Fruit fly (Drosophila melanogaster): Measurements from ENCODE around the gene GILT1.

Gene GILT1

dm6 chr3R:13433623-13434022 lies 32.0 kb upstream of the GILT1 start (continued):
- TF ChIP-seq run (tag; optimal IDR thresholded peaks at IDR 0.05) (peak; percentile 72), CG13296 (GFP tag; optimal IDR thresholded peaks at IDR 0.05) (peak; percentile 88), Scr (GFP tag; IDR thresholded peaks at IDR 0.05; ENCODE audit: partially characterized antibody) (no peak), CG6791 (GFP tag; IDR thresholded peaks at IDR 0.05; ENCODE audit: partially characterized antibody) (no peak), Awh (GFP tag; IDR thresholded peaks at IDR 0.05) (peak; percentile 69), H15 (GFP tag; IDR thresholded peaks at IDR 0.05) (peak; percentile 62; the same call in 1 of the 3 replicates), CG2875 (GFP tag; optimal IDR thresholded peaks at IDR 0.05) (peak; percentile 74), cwo (GFP tag; optimal IDR thresholded peaks at IDR 0.05) (peak; percentile 44), Tbp (GFP tag; optimal IDR thresholded peaks at IDR 0.05) (no peak), CG9817 (tag; optimal IDR thresholded peaks at IDR 0.05) (peak; percentile 76), GATAe (GFP tag; conservative IDR thresholded peaks at IDR 0.05) (no peak), jing (GFP tag; optimal IDR thresholded peaks at IDR 0.05) (peak; percentile 71), yki (optimal IDR thresholded peaks at IDR 0.05) (no peak), H2.0 (GFP tag; IDR thresholded peaks at IDR 0.05) (peak; percentile 83), Atf3 (GFP tag; optimal IDR thresholded peaks at IDR 0.05) (no peak), tx (GFP tag; optimal IDR thresholded peaks at IDR 0.05) (peak; percentile 34), Usf (GFP tag; optimal IDR thresholded peaks at IDR 0.05) (peak; percentile 45), Asciz (GFP tag; optimal IDR thresholded peaks at IDR 0.05) (peak; percentile 75), CG3995 (GFP tag; optimal IDR thresholded peaks at IDR 0.05) (peak; percentile 35), Mad (GFP tag; optimal IDR thresholded peaks at IDR 0.05) (peak; percentile 51), sens-2 (GFP tag; IDR thresholded peaks at IDR 0.05) (peak; percentile 61; the same call in 1 of the 2 replicates), hbn (GFP tag; IDR thresholded peaks at IDR 0.05; ENCODE audit: partially characterized antibody) (no peak), CG18599 (GFP tag; optimal IDR thresholded peaks at IDR 0.05) (peak; percentile 64), NFAT (GFP tag; IDR thresholded peaks at IDR 0.05) (0 out of 2 replicates have a peak, but pooled peaks have one; percentile 12), nom (GFP tag; optimal IDR thresholded peaks at IDR 0.05) (peak; percentile 54), MBD-R2 (GFP tag; IDR thresholded peaks at IDR 0.05) (peak; percentile 9; the same call in 1 of the 2 replicates), Xrp1 (GFP tag; IDR thresholded peaks at IDR 0.05) (peak; percentile 84), CG8290 (GFP tag; optimal IDR thresholded peaks at IDR 0.05) (peak; percentile 41), CG8290 (tag; optimal IDR thresholded peaks at IDR 0.05) (peak in 1 of 2 experiments; percentile 72), CG16863 (GFP tag; optimal IDR thresholded peaks at IDR 0.05) (peak; percentile 47), C15 (GFP tag; IDR thresholded peaks at IDR 0.05) (no peak), CG15479 (GFP tag; optimal IDR thresholded peaks at IDR 0.05) (no peak), Hr3 (GFP tag; optimal IDR thresholded peaks at IDR 0.05) (peak; percentile 66), YL-1 (GFP tag; optimal IDR thresholded peaks at IDR 0.05) (peak; percentile 46), lilli (GFP tag; optimal IDR thresholded peaks at IDR 0.05) (peak; percentile 75), sob (GFP tag; IDR thresholded peaks at IDR 0.05) (peak; percentile 63), CG7271 (tag; optimal IDR thresholded peaks at IDR 0.05) (peak; percentile 70), twi (tag; optimal IDR thresholded peaks at IDR 0.05) (peak; percentile 75), Optix (GFP tag; IDR thresholded peaks at IDR 0.05) (no peak), PHDP (tag; optimal IDR thresholded peaks at IDR 0.05) (peak; percentile 96), Meics (GFP tag; optimal IDR thresholded peaks at IDR 0.05) (peak; percentile 78), Hsf (GFP tag; optimal IDR thresholded peaks at IDR 0.05) (peak; percentile 84), CkIIα-i1 (GFP tag; IDR thresholded peaks at IDR 0.05) (no peak), Eip74EF (GFP tag; optimal IDR thresholded peaks at IDR 0.05) (peak in 1 of 2 experiments; percentile 65), Hand (GFP tag; optimal IDR thresholded peaks at IDR 0.05) (peak; percentile 60), ssp (GFP tag; IDR thresholded peaks at IDR 0.05) (no peak; the same call in 1 of the 2 replicates), CG8478 (optimal IDR thresholded peaks at IDR 0.05) (no peak), emc (GFP tag; optimal IDR thresholded peaks at IDR 0.05) (no peak), Doc2 (GFP tag; IDR thresholded peaks at IDR 0.05) (no peak), CG18011 (GFP tag; optimal IDR thresholded peaks at IDR 0.05) (peak; percentile 75), CG31388 (GFP tag; optimal IDR thresholded peaks at IDR 0.05) (peak; percentile 42), CG9437 (GFP tag; optimal IDR thresholded peaks at IDR 0.05) (peak; percentile 79)
